Worm (Caenorhabditis elegans): ENCODE measurements around the gene F59A7.14.

- TF ChIP-seq elt-3 (tag; optimal IDR thresholded peaks at IDR 0.05) (no peak), gmeb-1 (tag; optimal IDR thresholded peaks at IDR 0.05) (peak; percentile 2), sma-9 (GFP tag; optimal IDR thresholded peaks at IDR 0.05) (no peak), sma-9 (tag; optimal IDR thresholded peaks at IDR 0.05) (no peak), zag-1 (tag; optimal IDR thresholded peaks at IDR 0.05) (no peak), unc-62 (GFP tag; optimal IDR thresholded peaks at IDR 0.05) (no peak), snpc-4 (tag; optimal IDR thresholded peaks at IDR 0.05) (no peak), lsy-2 (tag; optimal IDR thresholded peaks at IDR 0.05) (no peak), fos-1 (tag; optimal IDR thresholded peaks at IDR 0.05) (peak; percentile 30), ztf-4 (tag; optimal IDR thresholded peaks at IDR 0.05) (no peak), ceh-16 (tag; optimal IDR thresholded peaks at IDR 0.05) (no peak), ceh-82 (tag; optimal IDR thresholded peaks at IDR 0.05) (no peak), blmp-1 (tag; optimal IDR thresholded peaks at IDR 0.05; ENCODE audit: insufficient read depth) (no peak), alr-1 (tag; optimal IDR thresholded peaks at IDR 0.05) (no peak), nhr-6 (tag; optimal IDR thresholded peaks at IDR 0.05) (no peak)
Observed at ce11 chrV:2066780-2067179, 48.0 kb downstream of the F59A7.14 start, which contains the start of gene nhr-86.
